Fruit fly (Drosophila melanogaster) whole organism, pupa: ENCODE measurements around the gene CG43732.

ENCODE experiments used
- CG10348 ChIP-seq: fragments of 200-800 bp; sonication (Bioruptor generic); IDR thresholded peaks from 2 replicates; pipeline ENCODE4 v1.3.6; 2022; ENCODE audit warnings: missing biosample characterization, missing genetic modification characterization
- CG12605 ChIP-seq: fragments of 200-800 bp; sonication (Bioruptor generic); IDR thresholded peaks from 2 replicates; pipeline ENCODE4 v1.3.6; 2022; ENCODE audit warnings: missing biosample characterization, missing genetic modification characterization
- CG15710 ChIP-seq: fragments of 200-800 bp; sonication (Bioruptor generic); optimal IDR thresholded peaks from 2 replicates; lab custom pipeline; 2018; ENCODE audit warnings: missing biosample characterization, mild to moderate bottlenecking, missing genetic modification characterization, moderate library complexity
- CG17806 ChIP-seq: fragments of 200-800 bp; sonication (Bioruptor generic); optimal IDR thresholded peaks from 2 replicates; lab custom pipeline; 2018; ENCODE audit warnings: missing biosample characterization, mild to moderate bottlenecking, missing genetic modification characterization, moderate library complexity
- CG4496 ChIP-seq: fragments of 200-800 bp; sonication (Bioruptor generic); IDR thresholded peaks from 3 replicates; pipeline ENCODE4 v1.3.6; 2022; ENCODE audit warnings: missing biosample characterization, missing genetic modification characterization
- CG8301 ChIP-seq: fragments of 200-800 bp; sonication (Bioruptor generic); optimal IDR thresholded peaks from 2 replicates; lab custom pipeline; 2018; ENCODE audit warnings: missing biosample characterization, mild to moderate bottlenecking, missing genetic modification characterization
- CG9948 ChIP-seq: fragments of 200-800 bp; sonication (Bioruptor generic); optimal IDR thresholded peaks from 2 replicates; lab custom pipeline; 2018; ENCODE audit warnings: missing biosample characterization, mild to moderate bottlenecking, missing genetic modification characterization, moderate library complexity
- D1 ChIP-seq: fragments of 200-800 bp; sonication (Bioruptor generic); optimal IDR thresholded peaks from 2 replicates; lab custom pipeline; 2018; ENCODE audit warnings: missing biosample characterization, mild to moderate bottlenecking, missing genetic modification characterization, moderate library complexity
- EcR ChIP-seq: fragments of 200-800 bp; sonication (Bioruptor generic); optimal IDR thresholded peaks from 3 replicates; lab custom pipeline; 2019; ENCODE audit warnings: missing biosample characterization, missing genetic modification characterization, mild to moderate bottlenecking, moderate library complexity, missing genetic modification reagents
- fd96Ca ChIP-seq: fragments of 200-800 bp; sonication (Bioruptor generic); IDR thresholded peaks from 3 replicates; pipeline ENCODE4 v1.3.6; 2022; ENCODE audit warnings: missing biosample characterization, missing genetic modification characterization
- gl ChIP-seq: fragments of 200-800 bp; sonication (Bioruptor generic); optimal IDR thresholded peaks from 2 replicates; lab custom pipeline; 2018; ENCODE audit warnings: missing biosample characterization, mild to moderate bottlenecking, missing genetic modification characterization

DNA sequence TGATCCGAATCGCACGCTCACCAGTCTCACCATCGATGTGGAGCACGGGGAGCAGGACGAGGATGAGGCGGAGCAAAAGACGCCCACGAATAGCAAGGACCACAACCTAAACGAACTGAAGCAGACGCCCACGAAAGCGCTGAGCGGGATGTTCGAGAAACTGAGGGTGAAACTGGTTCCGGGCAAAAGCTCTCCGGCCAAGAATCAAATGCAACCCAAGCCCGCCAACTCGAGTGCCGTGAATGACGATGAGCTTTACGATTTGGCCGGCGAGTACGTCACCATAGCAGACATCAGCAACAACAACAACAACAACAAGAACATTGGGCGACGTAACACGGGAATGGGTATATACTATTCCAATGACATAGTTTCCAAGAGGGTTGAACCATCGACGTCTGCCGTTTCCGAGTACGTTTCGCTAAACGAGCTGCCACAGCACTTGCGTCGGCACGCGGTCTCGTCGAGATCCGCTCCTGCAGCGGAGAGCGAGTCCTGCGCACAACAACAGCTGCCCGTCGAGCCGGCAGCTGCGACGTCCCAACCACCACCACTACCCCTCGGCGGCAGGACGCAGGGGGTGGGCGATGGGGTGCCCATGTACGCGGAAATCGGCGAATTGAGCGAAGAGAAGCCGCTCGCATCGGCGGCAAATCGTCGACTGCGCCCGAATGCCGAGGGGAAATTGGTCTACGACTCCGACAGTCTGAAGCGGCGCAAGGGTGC lies 67.5 kb downstream of the CG43732 start:
- TF ChIP-seq CG8301 (tag; lab: Kevin White, UChicago) = no peak
- no peak for TF ChIP-seq CG9948
- no peak for TF ChIP-seq fd96Ca
- TF ChIP-seq CG12605 (GFP tag; lab: Robert Waterston, UW) = no peak; the same call in 1 of the 2 replicates
- TF ChIP-seq CG15710 (tag; lab: Kevin White, UChicago) = no peak
- TF ChIP-seq EcR = peak; percentile 20
- no peak for TF ChIP-seq CG10348
- TF ChIP-seq gl (tag; lab: Kevin White, UChicago) = no peak
- no peak for TF ChIP-seq CG17806 (tag; lab: Kevin White, UChicago)
- no peak for TF ChIP-seq CG4496 (GFP tag; lab: Robert Waterston, UW)
- no peak for TF ChIP-seq D1
